Worm (Caenorhabditis elegans) whole organism, L4/young adult: Measurements from ENCODE around the gene drh-1.

Experiments
- W03F9.2 ChIP-seq: fragments of 150-350 bp; optimal IDR thresholded peaks from 2 replicates; lab custom pipeline; 2014; ENCODE audit warnings: missing biosample characterization, missing genetic modification characterization
- dao-5 ChIP-seq: sonication (generic microtip); optimal IDR thresholded peaks from 2 replicates; lab custom pipeline; 2016; ENCODE audit warnings: missing genotype, missing genetic modification characterization, moderate library complexity, missing compliant biosample characterization
- him-1 ChIP-seq: sonication (generic microtip); optimal IDR thresholded peaks from 2 replicates; lab custom pipeline; 2016; ENCODE audit warnings: missing genotype, missing genetic modification reagents, missing genetic modification characterization, missing compliant biosample characterization

DNA sequence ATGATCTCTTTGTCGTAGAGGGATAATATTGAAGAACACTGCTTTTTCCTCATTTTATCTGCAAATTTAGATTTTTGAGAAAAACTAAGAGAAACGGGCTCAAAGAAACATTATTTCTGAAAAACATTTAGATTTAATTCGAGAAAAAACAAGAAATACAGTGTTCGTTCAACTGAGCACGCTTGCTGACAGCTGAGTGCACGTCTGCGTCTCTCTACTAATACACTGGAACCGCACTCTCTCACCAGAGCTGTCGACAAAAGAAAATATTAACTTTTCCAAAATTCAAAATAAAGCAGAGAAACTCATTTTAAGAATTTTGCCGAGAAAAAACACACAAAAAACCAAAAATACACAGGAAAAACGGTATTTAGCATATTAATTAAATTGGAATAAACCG is at the start of gene drh-1:
- TF ChIP-seq W03F9.2 (peak; percentile 16), him-1 (tag; lab: Kevin White, UChicago) (no peak), dao-5 (tag; lab: Kevin White, UChicago) (no peak)
